Worm (Caenorhabditis elegans) whole organism, midembryonic: ENCODE measurements around the gene F49C12.7.

ENCODE experiments used
- cog-1 ChIP-seq: sonication (generic microtip); optimal IDR thresholded peaks from 2 replicates; lab custom pipeline; 2016; ENCODE audit warnings: missing genetic modification characterization, missing compliant biosample characterization
- med-1 ChIP-seq: sonication (generic microtip); optimal IDR thresholded peaks from 2 replicates; lab custom pipeline; 2017; ENCODE audit warnings: missing genetic modification characterization, mild to moderate bottlenecking, missing compliant biosample characterization, antibody characterized with exemption, missing genetic modification reagents; ENCODE audit not compliant: insufficient read depth

DNA sequence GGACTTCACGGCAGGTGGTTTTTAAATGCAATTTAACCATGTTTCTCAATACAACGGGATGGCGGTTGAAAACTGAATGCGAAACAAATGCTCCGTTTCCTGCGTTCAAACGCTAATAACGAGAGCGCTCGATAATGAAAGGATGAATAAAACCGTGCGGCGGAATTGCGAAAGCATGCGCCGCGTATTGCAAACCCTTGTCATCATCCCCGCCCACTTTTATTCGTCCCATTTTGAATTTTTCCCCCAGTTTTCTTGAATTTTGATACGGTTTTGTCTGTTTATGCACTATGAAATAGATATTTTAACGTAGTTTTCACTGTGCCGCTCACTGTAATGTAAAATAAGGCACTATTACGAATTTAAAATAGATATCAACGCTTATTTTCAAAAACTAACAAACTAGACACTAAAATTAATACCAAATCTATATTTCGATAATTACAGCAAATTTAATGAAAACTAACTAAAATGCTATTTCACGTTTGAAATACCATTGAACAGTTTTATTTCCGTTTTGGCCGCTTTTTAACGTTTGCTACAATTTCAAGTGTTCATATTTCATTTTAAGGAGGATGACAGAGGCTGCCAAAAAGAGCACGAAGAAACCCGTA lies 3.4 kb upstream of the F49C12.7 start, which contains the start of the genes F49C12.9 and rpn-7:
- TF ChIP-seq cog-1 (tag; lab: Kevin White, UChicago) (peak; percentile 52), med-1 (GFP tag; lab: Kevin White, UChicago) (peak; percentile 86)
